Worm (Caenorhabditis elegans) whole organism, young adult: Measurements from ENCODE around the gene str-3.
A peak's percentile ranks its signal among the peaks of the same experiment; 100 is the strongest.

Experiments used
- B0035.1 ChIP-seq: sonication (generic microtip); optimal IDR thresholded peaks from 2 replicates; lab custom pipeline; 2016; ENCODE audit warnings: missing genetic modification characterization, mild to moderate bottlenecking, missing compliant biosample characterization, missing genotype, missing genetic modification reagents
- C17E4.6 ChIP-seq: fragments of 200-800 bp; sonication (Bioruptor generic); IDR thresholded peaks from 2 replicates; pipeline ENCODE4 v1.3.6; 2022; ENCODE audit warnings: missing genetic modification reagents, missing genetic modification characterization, missing compliant biosample characterization
- F39B2.1 ChIP-seq: fragments of 200-800 bp; sonication (Bioruptor generic); IDR thresholded peaks from 2 replicates; pipeline ENCODE4 v1.3.6; 2022; ENCODE audit warnings: missing genetic modification reagents, missing genetic modification characterization, missing compliant biosample characterization
- K11D2.4 ChIP-seq: fragments of 200-800 bp; sonication (Bioruptor generic); IDR thresholded peaks from 2 replicates; pipeline ENCODE4 v1.3.6; 2022; ENCODE audit warnings: missing genetic modification reagents, missing genetic modification characterization, missing compliant biosample characterization
- T07F8.4 ChIP-seq: sonication (generic microtip); optimal IDR thresholded peaks from 2 replicates; lab custom pipeline; 2016; ENCODE audit warnings: mild to moderate bottlenecking, missing genetic modification characterization, moderate library complexity, missing compliant biosample characterization
- T26A5.8 ChIP-seq: sonication (generic microtip); optimal IDR thresholded peaks from 2 replicates; lab custom pipeline; 2016; ENCODE audit warnings: missing genetic modification characterization, missing compliant biosample characterization
- Y53F4B.3 ChIP-seq: fragments of 200-800 bp; sonication (Bioruptor generic); IDR thresholded peaks from 2 replicates; pipeline ENCODE4 v1.3.6; 2022; ENCODE audit warnings: missing genetic modification reagents, missing genetic modification characterization, missing compliant biosample characterization
- Y79H2A.3 ChIP-seq: fragments of 200-800 bp; sonication (Bioruptor generic); conservative IDR thresholded peaks from 2 replicates; pipeline ENCODE4 v1.3.6; 2022; ENCODE audit warnings: missing genetic modification reagents, missing genetic modification characterization, missing compliant biosample characterization
- aptf-2 ChIP-seq: fragments of 200-800 bp; sonication (Bioruptor generic); conservative IDR thresholded peaks from 2 replicates; pipeline ENCODE4 v1.3.6; 2022; ENCODE audit warnings: missing genetic modification reagents, missing genetic modification characterization, missing compliant biosample characterization
- atf-7 ChIP-seq: sonication (generic microtip); optimal IDR thresholded peaks from 2 replicates; lab custom pipeline; 2017; ENCODE audit warnings: mild to moderate bottlenecking, missing genetic modification characterization, missing compliant biosample characterization
- athp-1 ChIP-seq: sonication (generic microtip); optimal IDR thresholded peaks from 2 replicates; lab custom pipeline; 2017; ENCODE audit warnings: mild to moderate bottlenecking, missing genetic modification characterization, missing compliant biosample characterization
- attf-3 ChIP-seq: fragments of 200-800 bp; sonication (Bioruptor generic); conservative IDR thresholded peaks from 2 replicates; pipeline ENCODE4 v1.3.6; 2022; ENCODE audit warnings: missing genetic modification reagents, missing genetic modification characterization, missing compliant biosample characterization
- bed-1 ChIP-seq: fragments of 200-800 bp; sonication (Bioruptor generic); IDR thresholded peaks from 2 replicates; pipeline ENCODE4 v1.3.6; 2022; ENCODE audit warnings: missing genetic modification reagents, missing genetic modification characterization, missing compliant biosample characterization
- bed-2 ChIP-seq: fragments of 200-800 bp; sonication (Bioruptor generic); IDR thresholded peaks from 2 replicates; pipeline ENCODE4 v1.3.6; 2022; ENCODE audit warnings: missing genetic modification reagents, missing genetic modification characterization, missing compliant biosample characterization
- ccch-3 ChIP-seq: fragments of 200-800 bp; sonication (Bioruptor generic); optimal IDR thresholded peaks from 2 replicates; lab custom pipeline; 2018; ENCODE audit warnings: mild to moderate bottlenecking, missing genetic modification characterization, missing compliant biosample characterization
- cebp-2 ChIP-seq: fragments of 200-800 bp; sonication (Bioruptor generic); IDR thresholded peaks from 2 replicates; pipeline ENCODE4 v1.3.6; 2022; ENCODE audit warnings: missing genetic modification characterization, missing compliant biosample characterization
- ceh-40 ChIP-seq: fragments of 200-800 bp; sonication (Bioruptor generic); IDR thresholded peaks from 2 replicates; pipeline ENCODE4 v1.3.6; 2022; ENCODE audit warnings: missing genetic modification characterization, missing compliant biosample characterization
- ceh-79 ChIP-seq: sonication (generic microtip); optimal IDR thresholded peaks from 2 replicates; lab custom pipeline; 2017; ENCODE audit warnings: mild to moderate bottlenecking, missing genetic modification characterization, missing compliant biosample characterization
- dpff-1 ChIP-seq: sonication (generic microtip); optimal IDR thresholded peaks from 2 replicates; lab custom pipeline; 2017; ENCODE audit warnings: mild to moderate bottlenecking, missing genetic modification characterization, missing compliant biosample characterization
- egl-44 ChIP-seq: fragments of 200-800 bp; sonication (Bioruptor generic); IDR thresholded peaks from 2 replicates; pipeline ENCODE4 v1.3.6; 2022; ENCODE audit warnings: missing genetic modification reagents, missing genetic modification characterization, missing compliant biosample characterization
- ets-4 ChIP-seq: fragments of 200-800 bp; sonication (Bioruptor generic); optimal IDR thresholded peaks from 2 replicates; lab custom pipeline; 2018; ENCODE audit warnings: mild to moderate bottlenecking, missing genetic modification characterization, missing compliant biosample characterization
- gei-17 ChIP-seq: fragments of 200-800 bp; sonication (Bioruptor generic); optimal IDR thresholded peaks from 2 replicates; lab custom pipeline; 2018; ENCODE audit warnings: mild to moderate bottlenecking, missing genetic modification characterization, missing compliant biosample characterization
- hlh-26 ChIP-seq: fragments of 200-800 bp; sonication (Bioruptor generic); conservative IDR thresholded peaks from 2 replicates; pipeline ENCODE4 v1.3.6; 2022; ENCODE audit warnings: missing genetic modification reagents, missing genetic modification characterization, missing compliant biosample characterization
- hmg-20 ChIP-seq: fragments of 200-800 bp; sonication (Bioruptor generic); IDR thresholded peaks from 2 replicates; pipeline ENCODE4 v1.3.6; 2022; ENCODE audit warnings: missing genetic modification reagents, missing genetic modification characterization, missing compliant biosample characterization
- hsf-1 ChIP-seq: fragments of 200-800 bp; sonication (Bioruptor generic); IDR thresholded peaks from 2 replicates; pipeline ENCODE4 v1.3.6; 2022; ENCODE audit warnings: missing genetic modification reagents, missing genetic modification characterization, missing compliant biosample characterization
- let-607 ChIP-seq, 2 experiments: fragments of 200-800 bp in 1 of 2; sonication (Bioruptor generic) in 1 of 2; sonication (generic microtip) in 1 of 2; optimal IDR thresholded peaks; 2 replicates each; lab custom pipeline; 2016 to 2018; ENCODE audit warnings: mild to moderate bottlenecking in 2 of 2, missing compliant biosample characterization in 2 of 2, missing genetic modification characterization in 2 of 2, moderate library complexity in 2 of 2, missing genotype in 1 of 2
- lin-35 ChIP-seq, 3 experiments: fragments of 150-350 bp in 2 of 3; sonication (generic microtip) in 1 of 3; optimal IDR thresholded peaks; 2 replicates each; lab custom pipeline; 2014 to 2018; ENCODE audit warnings: missing biosample characterization in 3 of 3, missing genetic modification characterization in 3 of 3, missing genetic modification reagents in 3 of 3
- lin-40 ChIP-seq: sonication (generic microtip); optimal IDR thresholded peaks from 2 replicates; lab custom pipeline; 2016; ENCODE audit warnings: missing genetic modification characterization, mild to moderate bottlenecking, missing compliant biosample characterization, missing genotype, missing genetic modification reagents
- lin-54 ChIP-seq: fragments of 200-800 bp; sonication (Bioruptor generic); optimal IDR thresholded peaks from 2 replicates; lab custom pipeline; 2018; ENCODE audit warnings: mild to moderate bottlenecking, missing genetic modification characterization, missing compliant biosample characterization
- lsl-1 ChIP-seq: fragments of 200-800 bp; sonication (Bioruptor generic); optimal IDR thresholded peaks from 2 replicates; lab custom pipeline; 2018; ENCODE audit warnings: mild to moderate bottlenecking, missing genetic modification characterization, moderate library complexity, missing compliant biosample characterization
- madf-8 ChIP-seq: fragments of 200-800 bp; sonication (Bioruptor generic); conservative IDR thresholded peaks from 2 replicates; pipeline ENCODE4 v1.3.6; 2022; ENCODE audit warnings: missing genetic modification reagents, missing genetic modification characterization, missing compliant biosample characterization
- mcd-1 ChIP-seq: fragments of 200-800 bp; sonication (Bioruptor generic); IDR thresholded peaks from 2 replicates; pipeline ENCODE4 v1.3.6; 2022; ENCODE audit warnings: missing genetic modification reagents, missing genetic modification characterization, missing compliant biosample characterization
- mes-4 ChIP-seq: sonication (generic microtip); optimal IDR thresholded peaks from 2 replicates; lab custom pipeline; 2016; ENCODE audit warnings: missing genotype, missing genetic modification characterization, missing compliant biosample characterization
- mxl-1 ChIP-seq: sonication (generic microtip); optimal IDR thresholded peaks from 2 replicates; lab custom pipeline; 2016; ENCODE audit warnings: missing genetic modification characterization, missing compliant biosample characterization
- nfya-2 ChIP-seq: fragments of 200-800 bp; sonication (Bioruptor generic); IDR thresholded peaks from 2 replicates; pipeline ENCODE4 v1.3.6; 2022; ENCODE audit warnings: missing genetic modification reagents, missing genetic modification characterization, missing compliant biosample characterization
- nfyb-1 ChIP-seq: fragments of 200-800 bp; sonication (Bioruptor generic); IDR thresholded peaks from 2 replicates; pipeline ENCODE4 v1.3.6; 2022; ENCODE audit warnings: missing genetic modification reagents, missing genetic modification characterization, missing compliant biosample characterization
- nhr-179 ChIP-seq: sonication (generic microtip); optimal IDR thresholded peaks from 2 replicates; lab custom pipeline; 2016; ENCODE audit warnings: mild to moderate bottlenecking, missing genetic modification characterization, missing compliant biosample characterization
- pbrm-1 ChIP-seq: fragments of 200-800 bp; sonication (Bioruptor generic); IDR thresholded peaks from 2 replicates; pipeline ENCODE4 v1.3.6; 2022; ENCODE audit warnings: missing genetic modification reagents, missing genetic modification characterization, missing compliant biosample characterization
- rcor-1 ChIP-seq: fragments of 200-800 bp; sonication (Bioruptor generic); IDR thresholded peaks from 2 replicates; pipeline ENCODE4 v1.3.6; 2022; ENCODE audit warnings: missing genetic modification reagents, missing genetic modification characterization, missing compliant biosample characterization
- rec-8 ChIP-seq, 2 experiments: sonication (generic microtip); optimal IDR thresholded peaks; 2 replicates each; lab custom pipeline; 2016; ENCODE audit warnings: mild to moderate bottlenecking in 2 of 2, missing genetic modification characterization in 2 of 2, missing genetic modification reagents in 2 of 2, missing genotype in 2 of 2, missing biosample characterization in 1 of 2, missing compliant biosample characterization in 1 of 2, moderate library complexity in 1 of 2
- repo-1 ChIP-seq: sonication (generic microtip); optimal IDR thresholded peaks from 2 replicates; lab custom pipeline; 2017; ENCODE audit warnings: mild to moderate bottlenecking, missing genetic modification characterization, missing compliant biosample characterization
- snpc-1.3 ChIP-seq: sonication (generic microtip); optimal IDR thresholded peaks from 2 replicates; lab custom pipeline; 2017; ENCODE audit warnings: missing genetic modification characterization, mild to moderate bottlenecking, missing compliant biosample characterization, antibody characterized with exemption, moderate library complexity, missing genotype, missing genetic modification reagents; ENCODE audit not compliant: insufficient read depth
- snpc-4 ChIP-seq, 5 experiments: fragments of 150-350 bp in 1 of 5; sonication (generic microtip) in 4 of 5; optimal IDR thresholded peaks; 2 replicates each; lab custom pipeline; 2014 to 2018; ENCODE audit warnings: missing genetic modification characterization in 5 of 5, missing biosample characterization in 3 of 5, antibody characterized with exemption in 2 of 5, mild to moderate bottlenecking in 2 of 5, missing compliant biosample characterization in 2 of 5, missing genotype in 2 of 5, moderate library complexity in 2 of 5, missing genetic modification reagents in 1 of 5
- somi-1 ChIP-seq: fragments of 200-800 bp; sonication (Bioruptor generic); optimal IDR thresholded peaks from 2 replicates; lab custom pipeline; 2018; ENCODE audit warnings: mild to moderate bottlenecking, missing genetic modification characterization, missing compliant biosample characterization
- tlf-1 ChIP-seq: fragments of 200-800 bp; sonication (Bioruptor generic); optimal IDR thresholded peaks from 2 replicates; lab custom pipeline; 2018; ENCODE audit warnings: mild to moderate bottlenecking, missing genetic modification characterization, missing compliant biosample characterization
- xnd-1 ChIP-seq: sonication (generic microtip); optimal IDR thresholded peaks from 2 replicates; lab custom pipeline; 2016; ENCODE audit warnings: missing genotype, missing genetic modification reagents, missing genetic modification characterization, missing compliant biosample characterization
- ztf-6 ChIP-seq: fragments of 200-800 bp; sonication (Bioruptor generic); IDR thresholded peaks from 2 replicates; pipeline ENCODE4 v1.3.6; 2022; ENCODE audit warnings: missing genetic modification reagents, missing genetic modification characterization, missing compliant biosample characterization

str-3 gene

ce11 chrIV:11080823-11081285 is 19.3 kb downstream of the str-3 start, which contains the start of gene atg-7 (continued):
- TF ChIP-seq lsl-1 (GFP tag; lab: Kevin White, UChicago) (peak; percentile 17), lin-35 (GFP tag; optimal IDR thresholded peaks at IDR 0.05; lab: Kevin White, UChicago) (peak in 1 of 3 experiments; percentile 13), gei-17 (peak; percentile 4), ets-4 (GFP tag; lab: Kevin White, UChicago) (no peak), bed-2 (no peak), atf-7 (no peak), T26A5.8 (no peak), rec-8 (tag; optimal IDR thresholded peaks at IDR 0.05; lab: Kevin White, UChicago) (peak in 1 of 2 experiments; percentile 8), C17E4.6 (no peak), Y53F4B.3 (GFP tag; lab: Robert Waterston, UW) (no peak), somi-1 (GFP tag; lab: Kevin White, UChicago) (peak; percentile 12), repo-1 (tag; lab: Kevin White, UChicago) (peak; percentile 76), rcor-1 (GFP tag; lab: Robert Waterston, UW) (no peak; the same call in 1 of the 2 replicates), mes-4 (tag; lab: Kevin White, UChicago) (no peak), let-607 (tag; optimal IDR thresholded peaks at IDR 0.05; lab: Kevin White, UChicago) (peak in 1 of 2 experiments; percentile 31), ztf-6 (GFP tag; lab: Robert Waterston, UW) (no peak), ceh-40 (GFP tag; lab: Robert Waterston, UW) (no peak), tlf-1 (peak; percentile 70), attf-3 (GFP tag; lab: Robert Waterston, UW) (no peak), pbrm-1 (GFP tag; lab: Robert Waterston, UW) (no peak), athp-1 (tag; lab: Kevin White, UChicago) (peak; percentile 35), nhr-179 (tag; lab: Kevin White, UChicago) (no peak), hlh-26 (GFP tag; lab: Robert Waterston, UW) (no peak), F39B2.1 (GFP tag; lab: Robert Waterston, UW) (no peak), lin-40 (peak; percentile 14), aptf-2 (no peak; the same call in 1 of the 2 replicates), Y79H2A.3 (GFP tag; lab: Robert Waterston, UW) (no peak), ceh-79 (tag; lab: Kevin White, UChicago) (no peak), dpff-1 (tag; lab: Kevin White, UChicago) (no peak), cebp-2 (GFP tag; lab: Robert Waterston, UW) (0 out of 2 replicates have a peak, but pooled peaks have one; percentile 29), B0035.1 (tag; lab: Kevin White, UChicago) (no peak), nfyb-1 (GFP tag; lab: Robert Waterston, UW) (peak; percentile 63; the same call in 1 of the 2 replicates), mcd-1 (no peak; the same call in 1 of the 2 replicates), madf-8 (GFP tag; lab: Robert Waterston, UW) (no peak), snpc-4 (GFP tag; optimal IDR thresholded peaks at IDR 0.05; lab: Kevin White, UChicago) (no peak), snpc-4 (tag; optimal IDR thresholded peaks at IDR 0.05; lab: Kevin White, UChicago) (peak in 2 of 4 experiments; percentile 37 to 41), lin-54 (GFP tag; lab: Kevin White, UChicago) (peak; percentile 43), T07F8.4 (tag; lab: Kevin White, UChicago) (no peak), egl-44 (GFP tag; lab: Robert Waterston, UW) (no peak), ccch-3 (GFP tag; lab: Kevin White, UChicago) (no peak), hmg-20 (GFP tag; lab: Robert Waterston, UW) (peak; percentile 4; the same call in 1 of the 2 replicates), snpc-1.3 (tag; lab: Kevin White, UChicago) (peak; percentile 1), hsf-1 (0 out of 2 replicates have a peak, but pooled peaks have one; percentile 58), K11D2.4 (GFP tag; lab: Robert Waterston, UW) (no peak), xnd-1 (tag; lab: Kevin White, UChicago) (peak; percentile 28), nfya-2 (no peak), mxl-1 (no peak), bed-1 (GFP tag; lab: Robert Waterston, UW) (no peak)
